Fruit fly (Drosophila melanogaster) whole organism, embryonic: Measurements from ENCODE around the gene CG12224.

Experiments used
- Awh ChIP-seq: fragments of 200-800 bp; sonication (Bioruptor generic); IDR thresholded peaks from 2 replicates; pipeline ENCODE4, ENCODE4 v1.3.6; 2022; ENCODE audit warnings: missing biosample characterization, missing genetic modification characterization
- Bdp1 ChIP-seq: fragments of 200-800 bp; sonication (Bioruptor generic); optimal IDR thresholded peaks from 3 replicates; lab custom pipeline; 2016; ENCODE audit warnings: missing biosample characterization, missing genetic modification characterization
- CG11085 ChIP-seq: fragments of 200-800 bp; sonication (Bioruptor generic); IDR thresholded peaks from 2 replicates; pipeline ENCODE4 v1.3.6; 2022; ENCODE audit warnings: missing biosample characterization, missing genetic modification characterization
- CG12769 ChIP-seq: fragments of 200-800 bp; sonication (Bioruptor generic); optimal IDR thresholded peaks from 2 replicates; lab custom pipeline; 2019; ENCODE audit warnings: missing biosample characterization, mild to moderate bottlenecking, missing genetic modification characterization, moderate library complexity
- CG13296 ChIP-seq: fragments of 200-800 bp; sonication (Bioruptor generic); optimal IDR thresholded peaks from 3 replicates; lab custom pipeline; 2018; ENCODE audit warnings: missing biosample characterization, mild to moderate bottlenecking, missing genetic modification characterization
- CG14965 ChIP-seq: fragments of 200-800 bp; sonication (Bioruptor generic); optimal IDR thresholded peaks from 2 replicates; lab custom pipeline; 2016; ENCODE audit warnings: missing biosample characterization, missing genetic modification characterization, borderline replicate concordance
- CG15073 ChIP-seq: fragments of 200-800 bp; sonication (Bioruptor generic); optimal IDR thresholded peaks from 2 replicates; lab custom pipeline; 2016; ENCODE audit warnings: missing biosample characterization, missing genetic modification characterization
- CG1529 ChIP-seq: fragments of 200-800 bp; sonication (Bioruptor generic); optimal IDR thresholded peaks from 3 replicates; lab custom pipeline; 2018; ENCODE audit warnings: missing biosample characterization, missing genetic modification characterization
- CG1647 ChIP-seq: fragments of 200-800 bp; sonication (Bioruptor generic); optimal IDR thresholded peaks from 3 replicates; lab custom pipeline; 2016; ENCODE audit warnings: missing biosample characterization, missing genetic modification characterization
- CG30403 ChIP-seq: fragments of 200-800 bp; sonication (Bioruptor generic); optimal IDR thresholded peaks from 3 replicates; lab custom pipeline; 2016; ENCODE audit warnings: missing biosample characterization, missing genetic modification characterization
- CG31388 ChIP-seq: fragments of 200-800 bp; sonication (Bioruptor generic); optimal IDR thresholded peaks from 2 replicates; lab custom pipeline; 2016; ENCODE audit warnings: missing biosample characterization, missing genetic modification characterization
- CG3163 ChIP-seq: fragments of 200-800 bp; sonication (Bioruptor generic); optimal IDR thresholded peaks from 3 replicates; lab custom pipeline; 2016; ENCODE audit warnings: missing biosample characterization, missing genetic modification characterization
- CG32772 ChIP-seq: fragments of 200-800 bp; sonication (Bioruptor generic); IDR thresholded peaks from 2 replicates; pipeline ENCODE4 v1.3.6; 2022; ENCODE audit warnings: missing biosample characterization, missing genetic modification characterization
- CG3995 ChIP-seq: fragments of 200-800 bp; sonication (Bioruptor generic); optimal IDR thresholded peaks from 3 replicates; lab custom pipeline; 2016; ENCODE audit warnings: missing biosample characterization, missing genetic modification characterization
- CG6175 ChIP-seq: fragments of 200-800 bp; sonication (Bioruptor generic); IDR thresholded peaks from 3 replicates; pipeline ENCODE4 v1.3.6; 2022; ENCODE audit warnings: missing biosample characterization, missing genetic modification characterization
- CG7928 ChIP-seq: fragments of 200-800 bp; sonication (Bioruptor generic); optimal IDR thresholded peaks from 2 replicates; lab custom pipeline; 2017; ENCODE audit warnings: missing biosample characterization, mild to moderate bottlenecking, missing genetic modification characterization
- CG9817 ChIP-seq: fragments of 200-800 bp; sonication (Bioruptor generic); optimal IDR thresholded peaks from 2 replicates; lab custom pipeline; 2018; ENCODE audit warnings: missing biosample characterization, mild to moderate bottlenecking, missing genetic modification characterization, moderate library complexity
- Eip74EF ChIP-seq, 2 experiments: fragments of 200-800 bp in 1 of 2; fragments of >200 bp in 1 of 2; sonication (Bioruptor generic) in 1 of 2; optimal IDR thresholded peaks; 2 replicates each; lab custom pipeline; 2017 to 2019; ENCODE audit warnings: missing biosample characterization in 2 of 2, missing genetic modification characterization in 2 of 2, mild to moderate bottlenecking in 1 of 2, moderate library complexity in 1 of 2
- HLH3B ChIP-seq: fragments of 200-800 bp; sonication (Bioruptor generic); IDR thresholded peaks from 2 replicates; pipeline ENCODE4 v1.3.6; 2022; ENCODE audit warnings: missing biosample characterization, missing genetic modification characterization
- Med ChIP-seq: fragments of 200-800 bp; sonication (Bioruptor generic); peaks from one replicate; lab custom pipeline; 2016; ENCODE audit warnings: missing biosample characterization, missing genetic modification characterization, mild to moderate bottlenecking, inconsistent platforms, moderate library complexity
- NFAT ChIP-seq: fragments of 200-800 bp; sonication (Bioruptor generic); IDR thresholded peaks from 2 replicates; pipeline ENCODE4 v1.3.6; 2022; ENCODE audit warnings: missing biosample characterization, missing genetic modification characterization
- NK7.1 ChIP-seq: fragments of 200-800 bp; sonication (Bioruptor generic); optimal IDR thresholded peaks from 3 replicates; lab custom pipeline; 2016; ENCODE audit warnings: missing biosample characterization, missing genetic modification characterization
- Neu2 ChIP-seq: fragments of 200-800 bp; sonication (Bioruptor generic); optimal IDR thresholded peaks from 3 replicates; lab custom pipeline; 2016; ENCODE audit warnings: missing biosample characterization, missing genetic modification characterization, borderline replicate concordance
- Oaz ChIP-seq: fragments of 200-800 bp; sonication (Bioruptor generic); IDR thresholded peaks from 2 replicates; pipeline ENCODE4 v1.3.6; 2022; ENCODE audit warnings: missing biosample characterization, missing genetic modification characterization
- Optix ChIP-seq: fragments of 200-800 bp; sonication (Bioruptor generic); IDR thresholded peaks from 3 replicates; pipeline ENCODE4 v1.3.6; 2022; ENCODE audit warnings: missing biosample characterization, missing genetic modification characterization
- Stat92E ChIP-seq, 3 experiments: fragments of >200 bp in 2 of 3; fragments of 200-800 bp in 1 of 3; sonication (Bioruptor generic) in 1 of 3; optimal IDR thresholded peaks; 2 replicates each; lab custom pipeline; 2017 to 2019; ENCODE audit warnings: missing biosample characterization in 3 of 3, missing genetic modification characterization in 3 of 3, mild to moderate bottlenecking in 1 of 3, moderate library complexity in 1 of 3
- al ChIP-seq: fragments of 200-800 bp; sonication (Bioruptor generic); IDR thresholded peaks from 2 replicates; pipeline ENCODE4 v1.3.6; 2022; ENCODE audit warnings: missing biosample characterization, missing genetic modification characterization
- ash1 ChIP-seq: fragments of 200-800 bp; sonication (Bioruptor generic); optimal IDR thresholded peaks from 2 replicates; lab custom pipeline; 2018; ENCODE audit warnings: missing biosample characterization, mild to moderate bottlenecking, missing genetic modification characterization
- ato ChIP-seq: fragments of 200-800 bp; sonication (Bioruptor generic); IDR thresholded peaks from 2 replicates; pipeline ENCODE4 v1.3.6; 2022; ENCODE audit warnings: missing biosample characterization, missing genetic modification characterization; ENCODE audit not compliant: partially characterized antibody
- bbx ChIP-seq: fragments of 200-800 bp; sonication (Bioruptor generic); IDR thresholded peaks from 2 replicates; pipeline ENCODE4 v1.3.6; 2022; ENCODE audit warnings: missing biosample characterization, missing genetic modification characterization; ENCODE audit not compliant: partially characterized antibody
- chinmo ChIP-seq: fragments of 200-800 bp; sonication (Bioruptor generic); IDR thresholded peaks from 4 replicates; pipeline ENCODE4 v1.3.6; 2022; ENCODE audit warnings: missing biosample characterization, missing genetic modification characterization; ENCODE audit not compliant: partially characterized antibody
- chm ChIP-seq: fragments of 200-800 bp; sonication (Bioruptor generic); IDR thresholded peaks from 2 replicates; pipeline ENCODE4 v1.3.6; 2022; ENCODE audit warnings: missing biosample characterization, missing genetic modification characterization
- corto ChIP-seq: fragments of 200-800 bp; sonication (Bioruptor generic); optimal IDR thresholded peaks from 2 replicates; lab custom pipeline; 2016; ENCODE audit warnings: missing biosample characterization, mild to moderate bottlenecking, missing genetic modification characterization, moderate library complexity
- crol ChIP-seq: fragments of 200-800 bp; sonication (Bioruptor generic); IDR thresholded peaks from 2 replicates; pipeline ENCODE4 v1.3.6; 2022; ENCODE audit warnings: missing biosample characterization, missing genetic modification characterization
- fd3F ChIP-seq: fragments of 200-800 bp; sonication (Bioruptor generic); optimal IDR thresholded peaks from 2 replicates; lab custom pipeline; 2018; ENCODE audit warnings: missing biosample characterization, mild to moderate bottlenecking, missing genetic modification characterization, moderate library complexity
- kay ChIP-seq: fragments of 200-800 bp; sonication (Bioruptor generic); optimal IDR thresholded peaks from 2 replicates; lab custom pipeline; 2016; ENCODE audit warnings: missing biosample characterization, missing genetic modification characterization
- ken ChIP-seq: fragments of 200-800 bp; sonication (Bioruptor generic); IDR thresholded peaks from 3 replicates; pipeline ENCODE4 v1.3.6; 2022; ENCODE audit warnings: missing biosample characterization, missing genetic modification characterization
- knrl ChIP-seq: fragments of 200-800 bp; sonication (Bioruptor generic); IDR thresholded peaks from 3 replicates; pipeline ENCODE4 v1.3.6; 2022; ENCODE audit warnings: missing biosample characterization, missing genetic modification characterization; ENCODE audit not compliant: partially characterized antibody
- onecut ChIP-seq: fragments of 200-800 bp; sonication (Bioruptor generic); IDR thresholded peaks from 2 replicates; pipeline ENCODE4 v1.3.6; 2022; ENCODE audit warnings: missing biosample characterization, missing genetic modification characterization
- run ChIP-seq: fragments of 200-800 bp; sonication (Bioruptor generic); optimal IDR thresholded peaks from 3 replicates; lab custom pipeline; 2018; ENCODE audit warnings: missing biosample characterization, mild to moderate bottlenecking, missing genetic modification characterization
- sc ChIP-seq, 3 experiments: fragments of >200 bp in 2 of 3; fragments of 200-800 bp in 1 of 3; sonication (Bioruptor generic) in 1 of 3; optimal IDR thresholded peaks; 2 replicates in 2 of 3; 3 replicates in 1 of 3; lab custom pipeline; 2017; ENCODE audit warnings: mild to moderate bottlenecking in 1 of 3, missing biosample characterization in 1 of 3, missing genetic modification characterization in 1 of 3, missing genetic modification reagents in 1 of 3
- sd ChIP-seq: fragments of 200-800 bp; sonication (Bioruptor generic); optimal IDR thresholded peaks from 3 replicates; lab custom pipeline; 2018; ENCODE audit warnings: missing biosample characterization, mild to moderate bottlenecking, missing genetic modification characterization, moderate library complexity
- sens ChIP-seq: fragments of 200-800 bp; sonication (Bioruptor generic); peaks from one replicate; lab custom pipeline; 2016; ENCODE audit warnings: missing biosample characterization, missing genetic modification characterization
- sqz ChIP-seq: fragments of 200-800 bp; sonication (Bioruptor generic); optimal IDR thresholded peaks from 3 replicates; lab custom pipeline; 2018; ENCODE audit warnings: missing biosample characterization, mild to moderate bottlenecking, missing genetic modification characterization
- zfh1 ChIP-seq: fragments of 200-800 bp; sonication (Bioruptor generic); IDR thresholded peaks from 3 replicates; pipeline ENCODE4 v1.3.6; 2022; ENCODE audit warnings: missing biosample characterization, missing genetic modification characterization

Gene CG12224

dm6 chr3R:11947079-11947869, 34.6 kb downstream of the CG12224 start (continued):
- TF ChIP-seq CG31388 (GFP tag; lab: Kevin White, UChicago): no peak
- TF ChIP-seq Awh (GFP tag; lab: Robert Waterston, UW): no peak
- TF ChIP-seq kay (GFP tag; lab: Kevin White, UChicago): no peak
- TF ChIP-seq CG3995 (GFP tag; lab: Kevin White, UChicago): no peak
- TF ChIP-seq zfh1 (GFP tag; lab: Robert Waterston, UW): no peak
- TF ChIP-seq sc (optimal IDR thresholded peaks at IDR 0.05; lab: Kevin White, UChicago): no peak
- TF ChIP-seq sc (GFP tag; optimal IDR thresholded peaks at IDR 0.05; lab: Kevin White, UChicago): no peak
- TF ChIP-seq CG7928 (GFP tag; lab: Kevin White, UChicago): no peak
- TF ChIP-seq onecut (GFP tag; lab: Robert Waterston, UW): no peak
- TF ChIP-seq fd3F (GFP tag; lab: Kevin White, UChicago): no peak
- no peak for TF ChIP-seq Neu2 (GFP tag; lab: Kevin White, UChicago)
- no peak for TF ChIP-seq HLH3B (GFP tag; lab: Robert Waterston, UW)
- TF ChIP-seq CG1529 (GFP tag; lab: Kevin White, UChicago): no peak
- peak; percentile 3 for TF ChIP-seq CG9817
- no peak for TF ChIP-seq CG14965 (GFP tag; lab: Kevin White, UChicago)
- no peak for TF ChIP-seq Bdp1 (GFP tag; lab: Kevin White, UChicago)
- no peak for TF ChIP-seq NK7.1
- TF ChIP-seq sqz (GFP tag; lab: Kevin White, UChicago): peak; percentile 16
- no peak for TF ChIP-seq run (tag; lab: Kevin White, UChicago)
- 0 out of 4 replicates have a peak, but pooled peaks have one; percentile 56 for TF ChIP-seq chinmo (GFP tag; lab: Robert Waterston, UW)
- TF ChIP-seq Optix (GFP tag; lab: Robert Waterston, UW): no peak
- no peak for TF ChIP-seq CG1647 (GFP tag; lab: Kevin White, UChicago)
- no peak for TF ChIP-seq Stat92E (GFP tag; optimal IDR thresholded peaks at IDR 0.05; lab: Kevin White, UChicago)
- TF ChIP-seq CG13296 (GFP tag; lab: Kevin White, UChicago): no peak
- 0 out of 2 replicates have a peak, but pooled peaks have one; percentile 13 for TF ChIP-seq CG32772 (GFP tag; lab: Robert Waterston, UW)
- TF ChIP-seq ken (GFP tag; lab: Robert Waterston, UW): no peak
- TF ChIP-seq CG11085 (GFP tag; lab: Robert Waterston, UW): no peak
- no peak for TF ChIP-seq CG30403 (GFP tag; lab: Kevin White, UChicago)
- no peak for TF ChIP-seq CG3163

dm6 chr3R:11945450-11946317, 36.2 kb downstream of the CG12224 start:
- TF ChIP-seq Oaz (GFP tag; lab: Robert Waterston, UW) (0 out of 2 replicates have a peak, but pooled peaks have one; percentile 7), chm (0 out of 2 replicates have a peak, but pooled peaks have one; percentile 21), Med (GFP tag; lab: Kevin White, UChicago) (peak; percentile 58), bbx (0 out of 2 replicates have a peak, but pooled peaks have one; percentile 23), CG15073 (no peak), corto (GFP tag; lab: Kevin White, UChicago) (no peak), Eip74EF (GFP tag; optimal IDR thresholded peaks at IDR 0.05; lab: Kevin White, UChicago) (peak in 1 of 2 experiments; percentile 62), chinmo (GFP tag; lab: Robert Waterston, UW) (peak; percentile 84), sd (peak; percentile 8), al (GFP tag; lab: Robert Waterston, UW) (0 out of 2 replicates have a peak, but pooled peaks have one; percentile 6), CG12769 (tag; lab: Kevin White, UChicago) (peak; percentile 81), crol (GFP tag; lab: Robert Waterston, UW) (peak; percentile 55), CG6175 (GFP tag; lab: Robert Waterston, UW) (peak; percentile 65; the same call in 1 of the 3 replicates), ato (GFP tag; lab: Robert Waterston, UW) (no peak), ash1 (GFP tag; lab: Kevin White, UChicago) (no peak), knrl (no peak), sens (GFP tag; lab: Kevin White, UChicago) (peak; percentile 67), NFAT (GFP tag; lab: Robert Waterston, UW) (0 out of 2 replicates have a peak, but pooled peaks have one; percentile 4)
